Fruit fly (Drosophila melanogaster): ENCODE results near the gene puf.

The puf gene

DNA sequence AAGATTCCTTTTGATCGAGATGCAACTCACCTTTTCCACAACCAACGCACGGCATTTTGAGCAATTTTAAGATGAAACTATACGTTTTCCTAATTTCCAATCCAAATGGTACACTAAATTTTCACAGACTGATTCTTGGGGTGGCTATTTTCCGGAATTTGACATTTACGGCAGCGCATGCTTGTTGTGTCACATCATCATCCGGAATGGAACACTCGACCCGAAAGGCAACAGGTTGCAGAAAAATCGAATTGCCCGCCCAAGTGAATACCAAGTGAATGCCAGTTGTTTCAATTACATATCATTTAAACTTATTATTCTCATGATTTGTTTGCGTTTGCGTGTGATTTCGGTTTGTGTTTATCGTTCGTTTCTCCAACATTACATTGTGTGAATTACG is 14.9 kb downstream of the puf start, which contains the start of gene MtnF:
Gene MtnF (minus strand): TSS at position 209 of the 400 bp plus-strand sequence.
- no peak for TF ChIP-seq tai (GFP tag; optimal IDR thresholded peaks at IDR 0.05)
- TF ChIP-seq dl (GFP tag; optimal IDR thresholded peaks at IDR 0.05; ENCODE audit: insufficient read depth in 1 of 2, partially characterized antibody in 2 of 2): no peak
- no peak for TF ChIP-seq pan (optimal IDR thresholded peaks at IDR 0.05)
- no peak for TF ChIP-seq Hr83 (GFP tag; optimal IDR thresholded peaks at IDR 0.05; ENCODE audit: poor library complexity, severe bottlenecking)
- no peak for TF ChIP-seq Mio (GFP tag; optimal IDR thresholded peaks at IDR 0.05)
- TF ChIP-seq Vsx2 (GFP tag; optimal IDR thresholded peaks at IDR 0.05; ENCODE audit: partially characterized antibody): no peak
- TF ChIP-seq foxo (GFP tag; optimal IDR thresholded peaks at IDR 0.05): no peak
- TF ChIP-seq fru (GFP tag; optimal IDR thresholded peaks at IDR 0.05): no peak
- TF ChIP-seq woc (GFP tag; optimal IDR thresholded peaks at IDR 0.05): no peak
- TF ChIP-seq usp (GFP tag; optimal IDR thresholded peaks at IDR 0.05): no peak
- TF ChIP-seq CrebA (GFP tag; optimal IDR thresholded peaks at IDR 0.05; ENCODE audit: borderline replicate concordance): no peak

DNA sequence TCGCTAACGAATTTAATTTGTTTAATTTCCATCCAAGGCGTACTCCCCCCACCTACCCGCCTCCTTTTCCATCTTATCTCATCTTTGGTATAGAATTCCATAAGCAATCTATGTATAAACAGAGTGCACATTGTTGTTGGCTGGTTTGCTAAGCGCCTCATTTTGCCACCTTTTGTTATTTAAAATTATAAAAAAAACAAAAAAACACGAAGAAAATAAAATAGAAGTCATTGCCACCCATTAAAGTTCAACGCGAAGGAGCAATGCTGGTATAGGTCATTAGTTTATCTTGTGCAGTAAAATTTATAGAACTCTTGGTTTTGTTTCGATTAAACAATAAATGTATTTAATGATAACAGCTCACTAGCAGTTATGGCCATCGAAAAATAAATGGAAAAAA is 15.5 kb downstream of the puf start:
- TF ChIP-seq CG9705 (GFP tag; optimal IDR thresholded peaks at IDR 0.05) (no peak), ey (GFP tag; optimal IDR thresholded peaks at IDR 0.05) (no peak)

DNA sequence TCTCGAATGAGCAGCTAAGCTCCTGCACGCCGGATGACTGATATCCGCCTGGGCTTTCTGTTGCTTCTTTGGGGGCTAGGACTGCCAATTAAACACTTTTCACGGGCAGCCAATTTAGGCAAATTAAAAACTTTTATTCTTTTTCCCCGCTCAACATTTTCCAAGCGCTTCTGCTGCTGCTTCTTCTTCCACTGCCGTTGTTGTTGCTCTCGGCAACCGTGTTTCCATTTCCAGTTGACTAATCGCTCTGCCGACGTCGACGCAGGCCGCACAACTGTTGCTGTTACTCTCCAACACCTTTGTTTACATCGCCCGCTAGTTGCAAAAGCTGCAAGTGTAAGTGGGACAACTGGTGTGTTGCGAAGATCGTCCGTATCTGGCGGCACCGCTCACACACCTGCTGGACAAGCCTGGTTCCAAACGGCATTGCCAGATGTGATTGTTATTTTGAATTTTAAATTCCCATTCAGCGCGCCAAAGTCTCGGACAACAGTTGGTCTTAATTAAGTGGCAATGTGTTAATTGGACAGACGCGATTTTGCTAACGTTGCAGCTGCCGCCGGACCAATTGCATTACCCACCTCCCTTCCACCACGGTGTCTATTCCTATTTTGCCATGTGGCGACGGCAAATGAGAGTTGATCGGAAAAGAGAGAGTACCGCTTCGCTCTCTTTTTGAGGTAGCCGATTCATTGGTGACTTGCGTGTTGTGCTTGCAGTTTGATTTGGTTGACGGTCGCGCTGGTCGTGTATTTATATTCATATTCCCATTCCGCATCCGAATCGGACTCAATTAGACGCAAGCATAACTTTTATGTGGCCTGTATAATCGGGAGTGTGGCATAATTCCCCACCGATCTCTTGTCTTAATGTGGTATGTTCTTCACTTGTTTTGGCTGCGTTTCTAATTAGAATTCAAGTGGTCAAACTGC is 19.7 kb downstream of the puf start, which contains the start of gene Wsck:
Gene Wsck (minus strand): TSS at position 199 of the 932 bp plus-strand sequence.
- TF ChIP-seq sv (GFP tag; optimal IDR thresholded peaks at IDR 0.05): no peak
- TF ChIP-seq dl (GFP tag; optimal IDR thresholded peaks at IDR 0.05; ENCODE audit: insufficient read depth in 1 of 2, partially characterized antibody in 2 of 2): peak in 1 of 2 experiments; percentile 48
- TF ChIP-seq Myc (optimal IDR thresholded peaks at IDR 0.05): no peak
- no peak for TF ChIP-seq ey (GFP tag; optimal IDR thresholded peaks at IDR 0.05)
- peak; percentile 51 for TF ChIP-seq Hr83 (GFP tag; optimal IDR thresholded peaks at IDR 0.05; ENCODE audit: poor library complexity, severe bottlenecking)
- TF ChIP-seq OdsH (GFP tag; optimal IDR thresholded peaks at IDR 0.05): peak; percentile 3
- no peak for TF ChIP-seq rgr (GFP tag; optimal IDR thresholded peaks at IDR 0.05)
- no peak for TF ChIP-seq dmrt93B (GFP tag; optimal IDR thresholded peaks at IDR 0.05)
- TF ChIP-seq Dif (GFP tag; optimal IDR thresholded peaks at IDR 0.05; ENCODE audit: partially characterized antibody): peak; percentile 79
- peak; percentile 8 for TF ChIP-seq Vsx2 (GFP tag; optimal IDR thresholded peaks at IDR 0.05; ENCODE audit: partially characterized antibody)
- TF ChIP-seq h (GFP tag; optimal IDR thresholded peaks at IDR 0.05): peak; percentile 37
- TF ChIP-seq tai (GFP tag; optimal IDR thresholded peaks at IDR 0.05): no peak
- peak; percentile 74 for TF ChIP-seq CrebA (GFP tag; optimal IDR thresholded peaks at IDR 0.05; ENCODE audit: borderline replicate concordance)
- peak; percentile 27 for TF ChIP-seq br (GFP tag; optimal IDR thresholded peaks at IDR 0.05)
- TF ChIP-seq Abd-B (GFP tag; optimal IDR thresholded peaks at IDR 0.05): no peak
- TF ChIP-seq Jra (GFP tag; optimal IDR thresholded peaks at IDR 0.05): peak; percentile 56
- no peak for TF ChIP-seq Mio (GFP tag; optimal IDR thresholded peaks at IDR 0.05)
- TF ChIP-seq Rel (GFP tag; optimal IDR thresholded peaks at IDR 0.05): no peak
- TF ChIP-seq Rel (tag; optimal IDR thresholded peaks at IDR 0.05): peak; percentile 40

DNA sequence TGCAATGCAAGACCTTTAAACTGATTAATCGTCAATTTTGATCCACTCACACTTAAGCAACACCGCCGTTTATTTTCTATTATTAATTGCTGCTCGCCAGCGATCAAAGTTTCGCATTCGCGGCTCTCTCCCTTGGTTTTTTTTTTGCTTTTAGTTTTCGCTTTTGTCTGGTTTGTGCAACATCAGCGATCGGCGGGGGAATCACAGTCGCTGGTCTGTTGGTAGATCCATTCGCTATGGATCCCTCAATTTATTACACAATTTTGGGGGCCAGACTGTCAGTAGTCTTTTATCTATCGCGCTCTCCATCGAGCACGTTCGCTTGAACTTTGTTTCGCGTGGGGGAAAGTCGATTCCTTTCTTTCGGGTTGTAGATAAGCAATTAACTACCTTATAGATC is 23.2 kb downstream of the puf start:
- TF ChIP-seq dsf (GFP tag; optimal IDR thresholded peaks at IDR 0.05; ENCODE audit: borderline replicate concordance) (no peak), Rel (GFP tag; optimal IDR thresholded peaks at IDR 0.05) (no peak), Rel (tag; optimal IDR thresholded peaks at IDR 0.05) (peak; percentile 78)

DNA sequence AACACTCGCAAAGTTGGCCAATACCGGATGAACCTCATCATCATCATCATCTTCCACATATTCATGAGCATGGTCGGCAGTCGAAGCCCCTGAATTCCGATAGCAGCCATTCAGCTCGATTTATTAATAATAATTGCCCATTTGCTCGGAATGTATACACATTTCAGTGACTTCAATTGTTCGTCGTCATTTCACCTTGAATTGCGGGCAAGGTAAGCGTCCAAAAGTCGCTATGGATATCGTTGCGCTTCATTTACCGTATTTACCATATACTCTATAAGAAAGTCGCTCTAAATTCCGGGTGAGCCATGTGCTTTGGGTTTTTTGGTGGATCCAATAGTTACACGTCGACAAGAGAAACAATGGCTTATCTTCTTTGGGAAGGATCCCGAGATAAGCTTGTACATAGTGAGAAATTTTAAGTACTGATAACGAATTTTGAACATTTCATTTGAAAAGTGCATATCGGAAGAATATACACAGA is 23.8 kb downstream of the puf start:
- TF ChIP-seq OdsH (GFP tag; optimal IDR thresholded peaks at IDR 0.05) (peak; percentile 6), Sp1 (GFP tag; optimal IDR thresholded peaks at IDR 0.05) (no peak), dmrt93B (GFP tag; optimal IDR thresholded peaks at IDR 0.05) (no peak), ey (GFP tag; optimal IDR thresholded peaks at IDR 0.05) (peak; percentile 53), CrebA (GFP tag; optimal IDR thresholded peaks at IDR 0.05; ENCODE audit: borderline replicate concordance) (no peak), br (GFP tag; optimal IDR thresholded peaks at IDR 0.05) (peak; percentile 42), rgr (GFP tag; optimal IDR thresholded peaks at IDR 0.05) (peak; percentile 18), Mio (GFP tag; optimal IDR thresholded peaks at IDR 0.05) (no peak), Vsx2 (GFP tag; optimal IDR thresholded peaks at IDR 0.05; ENCODE audit: partially characterized antibody) (no peak), psq (GFP tag; optimal IDR thresholded peaks at IDR 0.05) (no peak), h (GFP tag; optimal IDR thresholded peaks at IDR 0.05) (peak; percentile 11), fru (GFP tag; optimal IDR thresholded peaks at IDR 0.05) (peak; percentile 8), sage (GFP tag; optimal IDR thresholded peaks at IDR 0.05) (no peak), tai (GFP tag; optimal IDR thresholded peaks at IDR 0.05) (no peak), lola (GFP tag; optimal IDR thresholded peaks at IDR 0.05) (no peak), Abd-B (GFP tag; optimal IDR thresholded peaks at IDR 0.05) (no peak), HLH106 (tag; optimal IDR thresholded peaks at IDR 0.05) (peak; percentile 7), foxo (GFP tag; optimal IDR thresholded peaks at IDR 0.05) (peak in 1 of 2 experiments; percentile 17), Myc (optimal IDR thresholded peaks at IDR 0.05) (no peak), jim (GFP tag; optimal IDR thresholded peaks at IDR 0.05) (no peak)

Data from whole organism, wandering third instar larva.